Worm (Caenorhabditis elegans): Measurements from ENCODE around the gene lpr-2.
A peak's percentile ranks its signal among the peaks of the same experiment; 100 is the strongest.

lpr-2 gene

ce11 chrIV:11779028-11779427, at the start of gene lpr-2:
Gene lpr-2, plus strand, starts transcription at chrIV:11779216.
- peak; percentile 45 for TF ChIP-seq lin-39 (tag; optimal IDR thresholded peaks at IDR 0.05)
- peak; percentile 47 for TF ChIP-seq rnt-1 (tag; optimal IDR thresholded peaks at IDR 0.05)
- 0 out of 2 replicates have a peak, but pooled peaks have one; percentile 3 for TF ChIP-seq nhr-19 (GFP tag; conservative IDR thresholded peaks at IDR 0.05)
- no peak for TF ChIP-seq aha-1 (tag; optimal IDR thresholded peaks at IDR 0.05)
- TF ChIP-seq efl-1 (optimal IDR thresholded peaks at IDR 0.05) = no peak
- TF ChIP-seq efl-1 (GFP tag; optimal IDR thresholded peaks at IDR 0.05 in 1 of 2) = no peak
- TF ChIP-seq nhr-71 (tag; optimal IDR thresholded peaks at IDR 0.05) = peak; percentile 26
- TF ChIP-seq unc-86 (tag; optimal IDR thresholded peaks at IDR 0.05) = no peak
- TF ChIP-seq lsy-2 (tag; optimal IDR thresholded peaks at IDR 0.05) = peak in 1 of 2 experiments; percentile 3
- no peak for TF ChIP-seq fkh-8 (tag; optimal IDR thresholded peaks at IDR 0.05)
- TF ChIP-seq lin-14 (GFP tag; optimal IDR thresholded peaks at IDR 0.05) = no peak

- TF ChIP-seq zip-4 (GFP tag; optimal IDR thresholded peaks at IDR 0.05) = no peak
- no peak for TF ChIP-seq ets-5 (GFP tag; IDR thresholded peaks at IDR 0.05)
- TF ChIP-seq hlh-17 (GFP tag; optimal IDR thresholded peaks at IDR 0.05; ENCODE audit: borderline replicate concordance) = no peak
- TF ChIP-seq tlp-1 (tag; optimal IDR thresholded peaks at IDR 0.05) = no peak
Observed at ce11 chrIV:11735025-11735424, 44.0 kb upstream of the lpr-2 start, which contains the start of gene K01A6.6. Gene K01A6.6, plus strand, starts transcription at chrIV:11735325.

- TF ChIP-seq unc-98 (GFP tag; IDR thresholded peaks at IDR 0.05) (no peak), efl-1 (optimal IDR thresholded peaks at IDR 0.05) (no peak), efl-1 (GFP tag; optimal IDR thresholded peaks at IDR 0.05 in 1 of 2) (peak in 1 of 2 experiments; percentile 32)
Observed at ce11 chrIV:11737269-11737668, 41.7 kb upstream of the lpr-2 start, which contains the start of gene K01A6.8. Gene K01A6.8, minus strand, starts transcription at chrIV:11737369.

- TF ChIP-seq hlh-17 (GFP tag; optimal IDR thresholded peaks at IDR 0.05; ENCODE audit: borderline replicate concordance) = no peak
- no peak for TF ChIP-seq ztf-4 (tag; optimal IDR thresholded peaks at IDR 0.05)
Observed at ce11 chrIV:11738092-11738617, 40.9 kb upstream of the lpr-2 start, which contains the start of gene K01A6.7. Gene K01A6.7, minus strand, starts transcription at chrIV:11738567.

ce11 chrIV:11740204-11740603, 38.8 kb upstream of the lpr-2 start, which contains the start of gene K01A6.4:
Gene K01A6.4, minus strand, starts transcription at chrIV:11740304.
- TF ChIP-seq mab-9 (GFP tag; IDR thresholded peaks at IDR 0.05) (no peak), grh-1 (GFP tag; IDR thresholded peaks at IDR 0.05) (no peak), nhr-28 (tag; optimal IDR thresholded peaks at IDR 0.05) (no peak), nhr-12 (tag; optimal IDR thresholded peaks at IDR 0.05) (no peak), lin-39 (tag; optimal IDR thresholded peaks at IDR 0.05) (no peak), fkh-8 (tag; optimal IDR thresholded peaks at IDR 0.05) (no peak), ceh-8 (GFP tag; optimal IDR thresholded peaks at IDR 0.05) (no peak), elt-2 (tag; optimal IDR thresholded peaks at IDR 0.05) (no peak), isw-1 (GFP tag; IDR thresholded peaks at IDR 0.05) (no peak), zag-1 (tag; optimal IDR thresholded peaks at IDR 0.05) (no peak), ceh-82 (tag; optimal IDR thresholded peaks at IDR 0.05) (no peak), fos-1 (tag; optimal IDR thresholded peaks at IDR 0.05) (no peak), egl-27 (tag; optimal IDR thresholded peaks at IDR 0.05) (no peak), mdl-1 (tag; optimal IDR thresholded peaks at IDR 0.05) (no peak), snpc-4 (tag; optimal IDR thresholded peaks at IDR 0.05) (no peak), sptf-1 (tag; optimal IDR thresholded peaks at IDR 0.05) (no peak), hlh-4 (tag; optimal IDR thresholded peaks at IDR 0.05) (no peak), dsc-1 (tag; optimal IDR thresholded peaks at IDR 0.05) (no peak)
